Worm (Caenorhabditis elegans) whole organism, early embryonic: Measurements from ENCODE around the gene Y32F6A.4.

Experiments
- B0310.2 ChIP-seq: sonication (generic microtip); optimal IDR thresholded peaks from 2 replicates; lab custom pipeline; 2016; ENCODE audit warnings: mild to moderate bottlenecking, missing genetic modification characterization, missing compliant biosample characterization
- F13C5.2 ChIP-seq: sonication (generic microtip); optimal IDR thresholded peaks from 2 replicates; lab custom pipeline; 2017; ENCODE audit warnings: mild to moderate bottlenecking, missing genetic modification characterization, inconsistent platforms, missing compliant biosample characterization
- aly-1 ChIP-seq: sonication (generic microtip); optimal IDR thresholded peaks from 2 replicates; lab custom pipeline; 2016; ENCODE audit warnings: missing genetic modification characterization, missing compliant biosample characterization
- ama-1 ChIP-seq: fragments of 150-350 bp; optimal IDR thresholded peaks from 2 replicates; lab custom pipeline; 2014
- ceh-13 ChIP-seq: fragments of 200-800 bp; sonication (Bioruptor generic); optimal IDR thresholded peaks from 2 replicates; lab custom pipeline; 2018; ENCODE audit warnings: mild to moderate bottlenecking, missing genetic modification characterization, missing compliant biosample characterization
- ceh-36 ChIP-seq: sonication (generic microtip); optimal IDR thresholded peaks from 2 replicates; lab custom pipeline; 2016; ENCODE audit warnings: missing genetic modification characterization, inconsistent platforms, missing compliant biosample characterization
- flt-1 ChIP-seq: fragments of 200-800 bp; sonication (Bioruptor generic); IDR thresholded peaks from 2 replicates; pipeline ENCODE4 v1.3.6; 2022; ENCODE audit warnings: missing genetic modification characterization, missing compliant biosample characterization
- hnd-1 ChIP-seq: sonication (generic microtip); optimal IDR thresholded peaks from 2 replicates; lab custom pipeline; 2016; ENCODE audit warnings: missing genetic modification characterization, missing compliant biosample characterization
- pes-1 ChIP-seq: fragments of 200-800 bp; sonication (Bioruptor generic); IDR thresholded peaks from 2 replicates; pipeline ENCODE4 v1.3.6; 2022; ENCODE audit warnings: missing genetic modification reagents, missing genetic modification characterization, missing compliant biosample characterization
- sea-1 ChIP-seq: fragments of 200-800 bp; sonication (Bioruptor generic); conservative IDR thresholded peaks from 2 replicates; pipeline ENCODE4 v1.3.6; 2022; ENCODE audit warnings: missing genetic modification characterization, missing compliant biosample characterization
- tbx-37 ChIP-seq: fragments of 200-800 bp; sonication (Bioruptor generic); conservative IDR thresholded peaks from 2 replicates; pipeline ENCODE4 v1.3.6; 2022; ENCODE audit warnings: missing genetic modification reagents, missing genetic modification characterization, missing compliant biosample characterization
- tra-4 ChIP-seq: sonication (generic microtip); optimal IDR thresholded peaks from 2 replicates; lab custom pipeline; 2017; ENCODE audit warnings: missing genetic modification characterization, missing compliant biosample characterization

DNA sequence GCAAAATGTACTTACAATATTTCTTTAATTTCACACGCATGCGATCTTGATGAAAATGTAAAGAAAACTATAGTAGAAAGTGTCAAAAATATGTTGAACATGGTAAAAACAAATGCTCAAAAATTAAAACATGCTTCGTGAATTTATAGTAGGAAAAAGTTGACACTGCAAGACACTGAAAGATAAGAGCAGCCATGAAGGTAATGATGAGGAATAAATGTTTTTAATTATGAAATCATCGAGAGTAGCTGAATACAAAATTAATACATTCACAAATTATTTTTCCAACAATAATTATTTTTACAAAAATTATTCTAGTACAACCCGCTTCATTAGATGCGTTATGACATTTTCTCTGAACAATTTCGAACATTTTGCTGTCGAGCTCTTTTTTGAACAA, 16.9 kb downstream of the Y32F6A.4 start, which contains the start of gene F15H10.10:
- no peak for TF ChIP-seq B0310.2
- TF ChIP-seq ama-1 (lab: Kevin White, UChicago): no peak
- TF ChIP-seq tbx-37 (GFP tag; lab: Robert Waterston, UW): no peak
- TF ChIP-seq sea-1 (GFP tag; lab: Robert Waterston, UW): no peak
- TF ChIP-seq aly-1: no peak
- TF ChIP-seq ceh-36 (tag; lab: Kevin White, UChicago): no peak
- TF ChIP-seq tra-4: no peak
- no peak for TF ChIP-seq flt-1 (GFP tag; lab: Robert Waterston, UW)
- no peak for TF ChIP-seq ceh-13 (GFP tag; lab: Kevin White, UChicago)
- TF ChIP-seq F13C5.2 (tag; lab: Kevin White, UChicago): no peak
- TF ChIP-seq pes-1: no peak
- TF ChIP-seq hnd-1 (tag; lab: Kevin White, UChicago): no peak
